Worm (Caenorhabditis elegans) whole organism, young adult: Measurements from ENCODE around the gene W02A2.8.

Experiments
- T07F8.4 ChIP-seq: sonication (generic microtip); optimal IDR thresholded peaks from 2 replicates; lab custom pipeline; 2016; ENCODE audit warnings: mild to moderate bottlenecking, missing genetic modification characterization, moderate library complexity, missing compliant biosample characterization
- ama-1 ChIP-seq, 3 experiments: fragments of 150-350 bp in 1 of 3; sonication (generic microtip) in 2 of 3; optimal IDR thresholded peaks; 2 replicates each; lab custom pipeline; 2014 to 2018; ENCODE audit warnings: missing biosample characterization in 2 of 3, missing genetic modification characterization in 2 of 3, missing genetic modification reagents in 2 of 3
- ceh-91 ChIP-seq: fragments of 200-800 bp; sonication (Bioruptor generic); IDR thresholded peaks from 2 replicates; pipeline ENCODE4 v1.3.6; 2022; ENCODE audit warnings: missing genetic modification reagents, missing genetic modification characterization, missing compliant biosample characterization
- efl-1 ChIP-seq: fragments of 150-350 bp; optimal IDR thresholded peaks from 2 replicates; lab custom pipeline; 2014; ENCODE audit warnings: missing biosample characterization, missing genetic modification reagents, missing genetic modification characterization
- lsy-27 ChIP-seq: sonication (generic microtip); optimal IDR thresholded peaks from 2 replicates; lab custom pipeline; 2017; ENCODE audit warnings: missing genetic modification characterization, mild to moderate bottlenecking, missing compliant biosample characterization, antibody characterized with exemption, missing genotype, borderline replicate concordance; ENCODE audit not compliant: insufficient read depth
- madf-6 ChIP-seq: fragments of 200-800 bp; sonication (Bioruptor generic); IDR thresholded peaks from 2 replicates; pipeline ENCODE4 v1.3.6; 2022; ENCODE audit warnings: missing genetic modification reagents, missing genetic modification characterization, missing compliant biosample characterization
- snpc-1.1 ChIP-seq: sonication (generic microtip); optimal IDR thresholded peaks from 2 replicates; lab custom pipeline; 2017; ENCODE audit warnings: missing genetic modification characterization, mild to moderate bottlenecking, missing compliant biosample characterization, antibody characterized with exemption, moderate library complexity, missing genotype, missing genetic modification reagents; ENCODE audit not compliant: insufficient read depth
- unc-130 ChIP-seq: sonication (generic microtip); optimal IDR thresholded peaks from 2 replicates; lab custom pipeline; 2016; ENCODE audit warnings: missing genetic modification reagents, missing genetic modification characterization, missing compliant biosample characterization
- unc-62 ChIP-seq: fragments of 150-350 bp; optimal IDR thresholded peaks from 2 replicates; lab custom pipeline; 2014; ENCODE audit warnings: missing biosample characterization, missing genetic modification reagents, missing genetic modification characterization
- ztf-28 ChIP-seq: fragments of 200-800 bp; sonication (Bioruptor generic); IDR thresholded peaks from 2 replicates; pipeline ENCODE4 v1.3.6; 2022; ENCODE audit warnings: missing genetic modification reagents, missing genetic modification characterization, missing compliant biosample characterization

DNA sequence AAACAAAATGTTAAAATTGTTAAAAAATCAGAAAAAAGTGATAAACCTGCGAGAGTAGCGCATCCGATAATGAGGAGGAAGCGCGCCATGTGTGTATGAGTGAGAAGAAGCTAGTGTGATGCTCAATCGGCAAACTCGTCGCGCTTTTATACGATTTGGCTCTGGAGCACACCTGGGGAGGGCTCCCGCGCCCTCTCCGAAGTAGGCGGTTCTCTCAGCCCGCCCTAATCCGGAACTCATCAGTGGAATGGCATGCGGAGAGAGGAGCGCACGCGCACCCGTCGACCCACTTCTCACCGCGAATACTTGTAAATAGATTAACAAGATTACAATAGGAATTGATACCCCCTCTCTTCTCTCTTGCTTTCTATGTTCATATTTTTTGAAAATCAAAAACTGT lies 27.1 kb downstream of the W02A2.8 start, which contains the start of gene pqn-74:
- TF ChIP-seq unc-62 (no peak), lsy-27 (tag; lab: Kevin White, UChicago) (no peak), ama-1 (optimal IDR thresholded peaks at IDR 0.05; lab: Kevin White, UChicago) (no peak), ama-1 (GFP tag; optimal IDR thresholded peaks at IDR 0.05; lab: Kevin White, UChicago) (no peak), ceh-91 (no peak), unc-130 (GFP tag; lab: Kevin White, UChicago) (no peak), ztf-28 (GFP tag; lab: Robert Waterston, UW) (no peak), T07F8.4 (tag; lab: Kevin White, UChicago) (no peak), efl-1 (GFP tag; lab: Kevin White, UChicago) (no peak), madf-6 (GFP tag; lab: Robert Waterston, UW) (no peak), snpc-1.1 (tag; lab: Kevin White, UChicago) (no peak)
